Fruit fly (Drosophila melanogaster) whole organism, embryonic: ENCODE data around the gene Atg18b.

Source experiments
- Atf-2 ChIP-seq: fragments of 200-800 bp; sonication (Bioruptor generic); optimal IDR thresholded peaks from 2 replicates; lab custom pipeline; 2016; ENCODE audit warnings: missing biosample characterization, missing genetic modification characterization
- BEAF-32 ChIP-seq: fragments of 200-800 bp; sonication (Bioruptor generic); optimal IDR thresholded peaks from 3 replicates; lab custom pipeline; 2017; ENCODE audit warnings: missing biosample characterization, missing genetic modification characterization, mild to moderate bottlenecking, moderate library complexity, missing genetic modification reagents
- CG10147 ChIP-seq: fragments of 200-800 bp; sonication (Bioruptor generic); optimal IDR thresholded peaks from 2 replicates; lab custom pipeline; 2019; ENCODE audit warnings: missing biosample characterization, mild to moderate bottlenecking, missing genetic modification characterization, moderate library complexity
- CG12071 ChIP-seq: fragments of 200-800 bp; sonication (Bioruptor generic); optimal IDR thresholded peaks from 3 replicates; lab custom pipeline; 2018; ENCODE audit warnings: missing biosample characterization, mild to moderate bottlenecking, missing genetic modification characterization
- CG14667 ChIP-seq: fragments of 200-800 bp; sonication (Bioruptor generic); IDR thresholded peaks from 2 replicates; pipeline ENCODE4 v1.3.6; 2022; ENCODE audit warnings: missing biosample characterization, missing genetic modification characterization
- CG14965 ChIP-seq: fragments of 200-800 bp; sonication (Bioruptor generic); optimal IDR thresholded peaks from 2 replicates; lab custom pipeline; 2016; ENCODE audit warnings: missing biosample characterization, missing genetic modification characterization, borderline replicate concordance
- CG1603 ChIP-seq: fragments of 200-800 bp; sonication (Bioruptor generic); optimal IDR thresholded peaks from 2 replicates; lab custom pipeline; 2019; ENCODE audit warnings: missing biosample characterization, mild to moderate bottlenecking, missing genetic modification characterization, moderate library complexity
- CG16779 ChIP-seq: fragments of 200-800 bp; sonication (Bioruptor generic); IDR thresholded peaks from 2 replicates; pipeline ENCODE4 v1.3.6; 2022; ENCODE audit warnings: missing biosample characterization, missing genetic modification characterization
- CG33557 ChIP-seq: fragments of 200-800 bp; sonication (Bioruptor generic); optimal IDR thresholded peaks from 2 replicates; lab custom pipeline; 2019; ENCODE audit warnings: missing biosample characterization, mild to moderate bottlenecking, missing genetic modification characterization, moderate library complexity
- CG3407 ChIP-seq: fragments of 200-800 bp; sonication (Bioruptor generic); optimal IDR thresholded peaks from 2 replicates; lab custom pipeline; 2018; ENCODE audit warnings: missing biosample characterization, mild to moderate bottlenecking, missing genetic modification characterization
- CG6791 ChIP-seq: fragments of 200-800 bp; sonication (Bioruptor generic); IDR thresholded peaks from 3 replicates; pipeline ENCODE4 v1.3.6; 2022; ENCODE audit warnings: missing biosample characterization, missing genetic modification characterization; ENCODE audit not compliant: partially characterized antibody
- CG6854 ChIP-seq: fragments of 200-800 bp; sonication (Bioruptor generic); optimal IDR thresholded peaks from 3 replicates; lab custom pipeline; 2017; ENCODE audit warnings: missing biosample characterization, mild to moderate bottlenecking, missing genetic modification characterization
- CG7987 ChIP-seq: fragments of 200-800 bp; sonication (Bioruptor generic); optimal IDR thresholded peaks from 2 replicates; lab custom pipeline; 2018; ENCODE audit warnings: missing biosample characterization, mild to moderate bottlenecking, missing genetic modification characterization, moderate library complexity
- CG8388 ChIP-seq: fragments of 200-800 bp; sonication (Bioruptor generic); optimal IDR thresholded peaks from 2 replicates; lab custom pipeline; 2019; ENCODE audit warnings: missing biosample characterization, mild to moderate bottlenecking, missing genetic modification characterization, moderate library complexity
- CG8924 ChIP-seq: fragments of 200-800 bp; optimal IDR thresholded peaks from 3 replicates; lab custom pipeline; 2019; ENCODE audit warnings: missing biosample characterization, mild to moderate bottlenecking, missing genetic modification characterization, moderate library complexity
- CkIIα-i1 ChIP-seq: fragments of 200-800 bp; sonication (Bioruptor generic); IDR thresholded peaks from 2 replicates; pipeline ENCODE4 v1.3.6; 2022; ENCODE audit warnings: missing biosample characterization, missing genetic modification characterization
- Dll ChIP-seq: fragments of 200-800 bp; sonication (Bioruptor generic); IDR thresholded peaks from 4 replicates; pipeline ENCODE4 v1.3.6; 2022; ENCODE audit warnings: missing biosample characterization, missing genetic modification characterization; ENCODE audit not compliant: partially characterized antibody
- Dref ChIP-seq: fragments of 200-800 bp; sonication (Bioruptor generic); IDR thresholded peaks from 2 replicates; pipeline ENCODE4 v1.3.6; 2022; ENCODE audit warnings: missing biosample characterization, missing genetic modification characterization
- Elba2 ChIP-seq: fragments of 200-800 bp; sonication (Bioruptor generic); optimal IDR thresholded peaks from 3 replicates; lab custom pipeline; 2016; ENCODE audit warnings: missing biosample characterization, missing genetic modification characterization
- Nf-YB ChIP-seq: fragments of 200-800 bp; sonication (Bioruptor generic); optimal IDR thresholded peaks from 3 replicates; lab custom pipeline; 2019; ENCODE audit warnings: missing biosample characterization, mild to moderate bottlenecking, missing genetic modification characterization, moderate library complexity
- Oli ChIP-seq: fragments of 200-800 bp; sonication (Bioruptor generic); optimal IDR thresholded peaks from 2 replicates; lab custom pipeline; 2018; ENCODE audit warnings: missing biosample characterization, mild to moderate bottlenecking, missing genetic modification characterization, moderate library complexity
- Sin3A ChIP-seq: fragments of >200 bp; optimal IDR thresholded peaks from 2 replicates; lab custom pipeline; 2018
- Sox102F ChIP-seq: fragments of 200-800 bp; sonication (Bioruptor generic); optimal IDR thresholded peaks from 2 replicates; lab custom pipeline; 2018; ENCODE audit warnings: missing biosample characterization, mild to moderate bottlenecking, missing genetic modification characterization, moderate library complexity
- Sry-β ChIP-seq: fragments of 200-800 bp; sonication (Bioruptor generic); optimal IDR thresholded peaks from 2 replicates; lab custom pipeline; 2018; ENCODE audit warnings: missing biosample characterization, mild to moderate bottlenecking, missing genetic modification characterization, moderate library complexity
- Stat92E ChIP-seq, 3 experiments: fragments of >200 bp in 2 of 3; fragments of 200-800 bp in 1 of 3; sonication (Bioruptor generic) in 1 of 3; optimal IDR thresholded peaks; 2 replicates each; lab custom pipeline; 2017 to 2019; ENCODE audit warnings: missing biosample characterization in 3 of 3, missing genetic modification characterization in 3 of 3, mild to moderate bottlenecking in 1 of 3, moderate library complexity in 1 of 3
- crc ChIP-seq: fragments of 200-800 bp; sonication (Bioruptor generic); optimal IDR thresholded peaks from 2 replicates; lab custom pipeline; 2016; ENCODE audit warnings: missing biosample characterization, missing genetic modification characterization
- crp ChIP-seq, 2 experiments: fragments of 200-800 bp; sonication (Bioruptor generic); optimal IDR thresholded peaks; 2 replicates in 1 of 2; 3 replicates in 1 of 2; lab custom pipeline; 2017; ENCODE audit warnings: missing biosample characterization in 2 of 2, missing genetic modification characterization in 2 of 2, mild to moderate bottlenecking in 1 of 2, moderate library complexity in 1 of 2
- disco-r ChIP-seq: fragments of 200-800 bp; sonication (Bioruptor generic); optimal IDR thresholded peaks from 2 replicates; lab custom pipeline; 2016; ENCODE audit warnings: missing biosample characterization, missing genetic modification characterization
- en ChIP-seq: fragments of 200-800 bp; sonication (Bioruptor generic); optimal IDR thresholded peaks from 2 replicates; lab custom pipeline; 2016; ENCODE audit warnings: missing biosample characterization, missing genetic modification characterization
- eve ChIP-seq, 2 experiments: fragments of >200 bp; optimal IDR thresholded peaks; 2 replicates each; lab custom pipeline; 2017; ENCODE audit warnings: missing biosample characterization in 2 of 2, missing genetic modification characterization in 2 of 2
- exex ChIP-seq: fragments of 200-800 bp; sonication (Bioruptor generic); optimal IDR thresholded peaks from 4 replicates; lab custom pipeline; 2018; ENCODE audit warnings: missing biosample characterization, mild to moderate bottlenecking, missing genetic modification characterization, moderate library complexity
- ken ChIP-seq: fragments of 200-800 bp; sonication (Bioruptor generic); IDR thresholded peaks from 3 replicates; pipeline ENCODE4 v1.3.6; 2022; ENCODE audit warnings: missing biosample characterization, missing genetic modification characterization
- lab ChIP-seq: fragments of 200-800 bp; sonication (Bioruptor generic); optimal IDR thresholded peaks from 3 replicates; lab custom pipeline; 2017; ENCODE audit warnings: missing biosample characterization, missing genetic modification characterization, mild to moderate bottlenecking, moderate library complexity, missing genetic modification reagents
- lbe ChIP-seq: fragments of 200-800 bp; sonication (Bioruptor generic); optimal IDR thresholded peaks from 2 replicates; lab custom pipeline; 2016; ENCODE audit warnings: missing biosample characterization, mild to moderate bottlenecking, missing genetic modification characterization
- lmd ChIP-seq: fragments of 200-800 bp; sonication (Bioruptor generic); IDR thresholded peaks from 2 replicates; pipeline ENCODE4 v1.3.6; 2022; ENCODE audit warnings: missing biosample characterization, missing genetic modification characterization
- mam ChIP-seq: fragments of 200-800 bp; sonication (Bioruptor generic); optimal IDR thresholded peaks from 3 replicates; lab custom pipeline; 2016; ENCODE audit warnings: missing biosample characterization, missing genetic modification characterization
- nau ChIP-seq: fragments of 200-800 bp; sonication (Bioruptor generic); optimal IDR thresholded peaks from 3 replicates; lab custom pipeline; 2017; ENCODE audit warnings: missing biosample characterization, mild to moderate bottlenecking, missing genetic modification characterization, missing genetic modification reagents
- oc ChIP-seq: fragments of 200-800 bp; sonication (Bioruptor generic); optimal IDR thresholded peaks from 2 replicates; lab custom pipeline; 2018; ENCODE audit warnings: missing biosample characterization, mild to moderate bottlenecking, missing genetic modification characterization, moderate library complexity
- pnt ChIP-seq: fragments of 200-800 bp; sonication (Bioruptor generic); optimal IDR thresholded peaks from 3 replicates; lab custom pipeline; 2016; ENCODE audit warnings: missing biosample characterization, missing genetic modification characterization
- ranshi ChIP-seq: fragments of 200-800 bp; sonication (Bioruptor generic); IDR thresholded peaks from 2 replicates; pipeline ENCODE4 v1.3.6; 2022; ENCODE audit warnings: missing biosample characterization, missing genetic modification characterization
- scrt ChIP-seq: fragments of 200-800 bp; sonication (Bioruptor generic); optimal IDR thresholded peaks from 2 replicates; lab custom pipeline; 2018; ENCODE audit warnings: missing biosample characterization, mild to moderate bottlenecking, missing genetic modification characterization, moderate library complexity
- sisA ChIP-seq: fragments of 200-800 bp; sonication (Bioruptor generic); IDR thresholded peaks from 2 replicates; pipeline ENCODE4 v1.3.6; 2022; ENCODE audit warnings: missing biosample characterization, missing genetic modification characterization
- tgo ChIP-seq: fragments of 200-800 bp; sonication (Bioruptor generic); IDR thresholded peaks from 3 replicates; pipeline ENCODE4 v1.3.6; 2022; ENCODE audit warnings: missing biosample characterization, missing genetic modification characterization
- tx ChIP-seq: fragments of 200-800 bp; sonication (Bioruptor generic); optimal IDR thresholded peaks from 2 replicates; lab custom pipeline; 2016; ENCODE audit warnings: missing biosample characterization, missing genetic modification characterization
- wek ChIP-seq: fragments of 200-800 bp; sonication (Bioruptor generic); optimal IDR thresholded peaks from 3 replicates; lab custom pipeline; 2018; ENCODE audit warnings: missing biosample characterization, mild to moderate bottlenecking, missing genetic modification characterization, moderate library complexity
- wor ChIP-seq: fragments of 200-800 bp; sonication (Bioruptor generic); IDR thresholded peaks from 2 replicates; pipeline ENCODE4 v1.3.6; 2022; ENCODE audit warnings: missing biosample characterization, missing genetic modification characterization
- yki ChIP-seq: fragments of >200 bp; optimal IDR thresholded peaks from 3 replicates; lab custom pipeline; 2018
- zen ChIP-seq: fragments of 200-800 bp; sonication (Bioruptor generic); optimal IDR thresholded peaks from 3 replicates; lab custom pipeline; 2018; ENCODE audit warnings: missing biosample characterization, mild to moderate bottlenecking, missing genetic modification characterization, moderate library complexity

Gene Atg18b

dm6 chr2L:21168295-21169159, 51.8 kb downstream of the Atg18b start, which contains the start of the genes mAcon1, CG43345 and CG43346 (continued):
- peak; percentile 69 for TF ChIP-seq CG7987 (GFP tag; lab: Kevin White, UChicago)
- 0 out of 2 replicates have a peak, but pooled peaks have one; percentile 39 for TF ChIP-seq CG14667 (GFP tag; lab: Robert Waterston, UW)
- peak; percentile 69 for TF ChIP-seq lbe
- no peak for TF ChIP-seq CG8388 (GFP tag; lab: Kevin White, UChicago)
- peak; percentile 70 for TF ChIP-seq crc
- TF ChIP-seq CG33557: peak; percentile 54
- TF ChIP-seq nau (GFP tag; lab: Kevin White, UChicago): no peak
- peak; percentile 92 for TF ChIP-seq mam (GFP tag; lab: Kevin White, UChicago)
- peak; percentile 48 for TF ChIP-seq BEAF-32
- TF ChIP-seq exex (tag; lab: Kevin White, UChicago): peak; percentile 54
- no peak for TF ChIP-seq CG12071 (GFP tag; lab: Kevin White, UChicago)
- TF ChIP-seq lmd: peak; percentile 76
- peak; percentile 84 for TF ChIP-seq Atf-2
- TF ChIP-seq Stat92E (GFP tag; optimal IDR thresholded peaks at IDR 0.05; lab: Kevin White, UChicago): no peak
- peak; percentile 75 for TF ChIP-seq zen (tag; lab: Kevin White, UChicago)
- no peak for TF ChIP-seq wek (GFP tag; lab: Kevin White, UChicago)
- no peak for TF ChIP-seq lab
- TF ChIP-seq sisA (GFP tag; lab: Robert Waterston, UW): peak; percentile 60
- TF ChIP-seq pnt: peak; percentile 82
- peak in 1 of 2 experiments; percentile 80 for TF ChIP-seq crp (GFP tag; optimal IDR thresholded peaks at IDR 0.05; lab: Kevin White, UChicago)
- peak; percentile 7 for TF ChIP-seq CG6854
- TF ChIP-seq scrt: no peak
- TF ChIP-seq CG8924: no peak
- TF ChIP-seq oc: no peak
- peak; percentile 26 for TF ChIP-seq CG14965 (GFP tag; lab: Kevin White, UChicago)
- TF ChIP-seq CG1603 (tag; lab: Kevin White, UChicago): no peak
- no peak for TF ChIP-seq CkIIα-i1 (GFP tag; lab: Robert Waterston, UW)
- TF ChIP-seq CG6791 (GFP tag; lab: Robert Waterston, UW): no peak
- TF ChIP-seq tgo (GFP tag; lab: Robert Waterston, UW): peak; percentile 58
- TF ChIP-seq Nf-YB (GFP tag; lab: Kevin White, UChicago): peak; percentile 47
- peak; percentile 97 for TF ChIP-seq Sin3A (lab: Kevin White, UChicago)
- no peak for TF ChIP-seq eve (GFP tag; optimal IDR thresholded peaks at IDR 0.05; lab: Kevin White, UChicago)
- TF ChIP-seq Sry-β (GFP tag; lab: Kevin White, UChicago): peak; percentile 99
- no peak for TF ChIP-seq Dll
- peak; percentile 81 for TF ChIP-seq CG10147 (GFP tag; lab: Kevin White, UChicago)
- no peak for TF ChIP-seq wor (GFP tag; lab: Robert Waterston, UW)
- TF ChIP-seq yki (lab: Kevin White, UChicago): no peak
- TF ChIP-seq ken (GFP tag; lab: Robert Waterston, UW): peak; percentile 23; the same call in 1 of the 3 replicates
- no peak for TF ChIP-seq CG16779
- TF ChIP-seq tx (GFP tag; lab: Kevin White, UChicago): peak; percentile 83
- TF ChIP-seq Elba2: peak; percentile 11
- TF ChIP-seq disco-r: peak; percentile 67
- no peak for TF ChIP-seq Sox102F
- TF ChIP-seq ranshi (GFP tag; lab: Robert Waterston, UW): no peak; the same call in 1 of the 2 replicates
- TF ChIP-seq Dref (GFP tag; lab: Robert Waterston, UW): no peak
- peak; percentile 62 for TF ChIP-seq en
- TF ChIP-seq Oli: peak; percentile 75
- no peak for TF ChIP-seq CG3407 (GFP tag; lab: Kevin White, UChicago)
